Fruit fly (Drosophila melanogaster) whole organism, wandering third instar larva: ENCODE data around the gene CG32055.

Source experiments
- Hnf4 ChIP-seq: fragments of 200-800 bp; sonication (Bioruptor generic); optimal IDR thresholded peaks from 2 replicates; lab custom pipeline; 2016; ENCODE audit warnings: missing biosample characterization, mild to moderate bottlenecking, missing genetic modification characterization
- N ChIP-seq: fragments of >200 bp; optimal IDR thresholded peaks from 2 replicates; lab custom pipeline; 2018; ENCODE audit warnings: missing biosample characterization, missing external identifiers, missing genetic modification characterization
- OdsH ChIP-seq: fragments of 200-800 bp; sonication (Bioruptor generic); optimal IDR thresholded peaks from 2 replicates; lab custom pipeline; 2016; ENCODE audit warnings: missing biosample characterization, mild to moderate bottlenecking, missing genetic modification characterization
- br ChIP-seq: fragments of 200-800 bp; sonication (Bioruptor generic); optimal IDR thresholded peaks from 2 replicates; lab custom pipeline; 2016; ENCODE audit warnings: missing biosample characterization, missing genetic modification characterization
- dmrt93B ChIP-seq: fragments of 200-800 bp; sonication (Bioruptor generic); optimal IDR thresholded peaks from 2 replicates; lab custom pipeline; 2018; ENCODE audit warnings: missing biosample characterization, mild to moderate bottlenecking, missing genetic modification characterization
- dsf ChIP-seq: sonication (Bioruptor generic); optimal IDR thresholded peaks from 2 replicates; lab custom pipeline; 2016; ENCODE audit warnings: missing biosample characterization, missing genetic modification characterization, borderline replicate concordance
- ey ChIP-seq: fragments of 200-800 bp; sonication (Bioruptor generic); optimal IDR thresholded peaks from 2 replicates; lab custom pipeline; 2016; ENCODE audit warnings: missing biosample characterization, missing genetic modification characterization
- fru ChIP-seq: fragments of 200-800 bp; sonication (Bioruptor generic); optimal IDR thresholded peaks from 3 replicates; lab custom pipeline; 2016; ENCODE audit warnings: missing biosample characterization, mild to moderate bottlenecking, missing genetic modification characterization
- rgr ChIP-seq: fragments of 200-800 bp; sonication (Bioruptor generic); optimal IDR thresholded peaks from 3 replicates; lab custom pipeline; 2016; ENCODE audit warnings: missing biosample characterization, mild to moderate bottlenecking, missing genetic modification characterization
- usp ChIP-seq: fragments of >200 bp; optimal IDR thresholded peaks from 2 replicates; lab custom pipeline; 2017; ENCODE audit warnings: missing biosample characterization, missing genetic modification characterization

DNA sequence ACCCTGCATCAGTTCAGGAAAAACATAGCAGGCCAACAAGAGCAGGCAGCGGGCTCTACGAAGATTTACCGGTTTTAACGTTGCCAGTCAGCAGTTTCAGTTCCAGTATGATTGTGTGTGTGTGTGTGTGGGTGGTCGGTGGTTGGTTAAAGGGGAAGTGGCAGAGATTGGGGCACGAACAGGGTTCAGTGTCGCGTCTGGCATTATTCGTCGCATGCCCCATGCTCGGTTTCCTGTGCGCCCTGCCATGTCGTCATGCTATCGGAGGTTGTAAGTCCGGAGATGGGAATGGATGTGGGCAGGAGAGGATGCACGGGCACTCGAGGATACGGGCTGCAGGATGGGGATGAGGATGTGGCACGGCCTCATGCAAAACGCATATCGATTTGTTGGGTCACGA lies 38.8 kb upstream of the CG32055 start:
- no peak for TF ChIP-seq rgr (GFP tag; lab: Kevin White, UChicago)
- TF ChIP-seq fru (GFP tag; lab: Kevin White, UChicago), result no peak
- no peak for TF ChIP-seq N (GFP tag; lab: Kevin White, UChicago)
- no peak for TF ChIP-seq dmrt93B (GFP tag; lab: Kevin White, UChicago)
- no peak for TF ChIP-seq usp (GFP tag; lab: Kevin White, UChicago)
- TF ChIP-seq br (GFP tag; lab: Kevin White, UChicago), result no peak
- no peak for TF ChIP-seq ey (GFP tag; lab: Kevin White, UChicago)
- no peak for TF ChIP-seq dsf
- TF ChIP-seq Hnf4, result no peak
- TF ChIP-seq OdsH (GFP tag; lab: Kevin White, UChicago), result no peak
